Fruit fly (Drosophila melanogaster) whole organism, embryonic: Measurements from ENCODE around the gene CG14082.

Experiments used
- Adf1 ChIP-seq: fragments of 200-800 bp; sonication (Bioruptor generic); IDR thresholded peaks from 2 replicates; pipeline ENCODE4 v1.3.6; 2022; ENCODE audit warnings: missing biosample characterization, missing genetic modification characterization
- CG10654 ChIP-seq: fragments of 200-800 bp; sonication (Bioruptor generic); optimal IDR thresholded peaks from 2 replicates; lab custom pipeline; 2016; ENCODE audit warnings: missing biosample characterization, missing genetic modification characterization
- CG11696 ChIP-seq: fragments of 200-800 bp; sonication (Bioruptor generic); IDR thresholded peaks from 2 replicates; pipeline ENCODE4 v1.3.6; 2022; ENCODE audit warnings: missing biosample characterization, missing genetic modification characterization
- CG15269 ChIP-seq: fragments of 200-800 bp; sonication (Bioruptor generic); optimal IDR thresholded peaks from 2 replicates; lab custom pipeline; 2018; ENCODE audit warnings: missing biosample characterization, mild to moderate bottlenecking, missing genetic modification characterization, moderate library complexity
- CG16863 ChIP-seq: fragments of 200-800 bp; sonication (Bioruptor generic); optimal IDR thresholded peaks from 3 replicates; lab custom pipeline; 2016; ENCODE audit warnings: missing biosample characterization, missing genetic modification characterization
- CG18599 ChIP-seq: fragments of 200-800 bp; sonication (Bioruptor generic); optimal IDR thresholded peaks from 3 replicates; lab custom pipeline; 2017; ENCODE audit warnings: missing biosample characterization, missing genetic modification characterization, mild to moderate bottlenecking, moderate library complexity, missing genetic modification reagents
- CG2199 ChIP-seq: fragments of 200-800 bp; sonication (Bioruptor generic); IDR thresholded peaks from 3 replicates; pipeline ENCODE4 v1.3.6; 2022; ENCODE audit warnings: missing biosample characterization, missing genetic modification characterization
- CG2712 ChIP-seq: fragments of 200-800 bp; optimal IDR thresholded peaks from 3 replicates; lab custom pipeline; 2019; ENCODE audit warnings: missing biosample characterization, mild to moderate bottlenecking, missing genetic modification characterization, moderate library complexity
- CG3065 ChIP-seq: fragments of 200-800 bp; sonication (Bioruptor generic); optimal IDR thresholded peaks from 2 replicates; lab custom pipeline; 2016; ENCODE audit warnings: missing biosample characterization, missing genetic modification characterization
- CG3281 ChIP-seq: fragments of 200-800 bp; sonication (Bioruptor generic); optimal IDR thresholded peaks from 3 replicates; lab custom pipeline; 2017; ENCODE audit warnings: missing biosample characterization, mild to moderate bottlenecking, missing genetic modification characterization
- CG4820 ChIP-seq: fragments of 200-800 bp; sonication (Bioruptor generic); optimal IDR thresholded peaks from 3 replicates; lab custom pipeline; 2016; ENCODE audit warnings: missing biosample characterization, missing genetic modification characterization
- CG6689 ChIP-seq: fragments of 200-800 bp; sonication (Bioruptor generic); IDR thresholded peaks from 2 replicates; pipeline ENCODE4 v1.3.6; 2022; ENCODE audit warnings: missing biosample characterization, missing genetic modification characterization
- CG9215 ChIP-seq: fragments of 200-800 bp; sonication (Bioruptor generic); IDR thresholded peaks from 2 replicates; pipeline ENCODE4 v1.3.6; 2022; ENCODE audit warnings: missing biosample characterization, missing genetic modification characterization
- CG9932 ChIP-seq: fragments of 200-800 bp; sonication (Bioruptor generic); IDR thresholded peaks from 2 replicates; pipeline ENCODE4 v1.3.6; 2022; ENCODE audit warnings: missing biosample characterization, missing genetic modification characterization
- CoRest ChIP-seq: fragments of 200-800 bp; sonication (Bioruptor generic); optimal IDR thresholded peaks from 3 replicates; lab custom pipeline; 2018; ENCODE audit warnings: missing biosample characterization, mild to moderate bottlenecking, missing genetic modification characterization, moderate library complexity
- D19A ChIP-seq: fragments of 200-800 bp; optimal IDR thresholded peaks from 3 replicates; lab custom pipeline; 2019; ENCODE audit warnings: missing biosample characterization, mild to moderate bottlenecking, missing genetic modification characterization, moderate library complexity
- Dll ChIP-seq: fragments of 200-800 bp; sonication (Bioruptor generic); IDR thresholded peaks from 4 replicates; pipeline ENCODE4 v1.3.6; 2022; ENCODE audit warnings: missing biosample characterization, missing genetic modification characterization; ENCODE audit not compliant: partially characterized antibody
- Fer1 ChIP-seq: fragments of 200-800 bp; sonication (Bioruptor generic); optimal IDR thresholded peaks from 2 replicates; lab custom pipeline; 2017; ENCODE audit warnings: missing biosample characterization, mild to moderate bottlenecking, missing genetic modification characterization
- Fer2 ChIP-seq: fragments of 200-800 bp; sonication (Bioruptor generic); optimal IDR thresholded peaks from 2 replicates; lab custom pipeline; 2018; ENCODE audit warnings: missing biosample characterization, mild to moderate bottlenecking, missing genetic modification characterization, moderate library complexity
- Gug ChIP-seq: fragments of 200-800 bp; sonication (Bioruptor generic); IDR thresholded peaks from 4 replicates; pipeline ENCODE4 v1.3.6; 2022; ENCODE audit warnings: missing biosample characterization, missing genetic modification characterization
- Hmr ChIP-seq: fragments of 200-800 bp; sonication (Bioruptor generic); optimal IDR thresholded peaks from 3 replicates; lab custom pipeline; 2017; ENCODE audit warnings: mild to moderate bottlenecking, missing biosample characterization, missing genetic modification reagents, missing genetic modification characterization
- Hr39 ChIP-seq: fragments of >200 bp; optimal IDR thresholded peaks from 2 replicates; lab custom pipeline; 2017
- Hsf ChIP-seq: fragments of 200-800 bp; sonication (Bioruptor generic); optimal IDR thresholded peaks from 3 replicates; lab custom pipeline; 2016; ENCODE audit warnings: missing biosample characterization, missing genetic modification characterization
- Oli ChIP-seq: fragments of 200-800 bp; sonication (Bioruptor generic); optimal IDR thresholded peaks from 2 replicates; lab custom pipeline; 2018; ENCODE audit warnings: missing biosample characterization, mild to moderate bottlenecking, missing genetic modification characterization, moderate library complexity
- Sox100B ChIP-seq: fragments of 200-800 bp; sonication (Bioruptor generic); optimal IDR thresholded peaks from 3 replicates; lab custom pipeline; 2018; ENCODE audit warnings: missing biosample characterization, mild to moderate bottlenecking, missing genetic modification characterization
- amos ChIP-seq: fragments of 200-800 bp; sonication (Bioruptor generic); IDR thresholded peaks from 2 replicates; pipeline ENCODE4 v1.3.6; 2022; ENCODE audit warnings: missing biosample characterization, missing genetic modification characterization; ENCODE audit not compliant: partially characterized antibody
- ara ChIP-seq: fragments of 200-800 bp; sonication (Bioruptor generic); IDR thresholded peaks from 2 replicates; pipeline ENCODE4 v1.3.6; 2022; ENCODE audit warnings: missing biosample characterization, missing genetic modification characterization
- bsh ChIP-seq, 2 experiments: fragments of 200-800 bp; sonication (Bioruptor generic); optimal IDR thresholded peaks; 2 replicates each; lab custom pipeline; 2017 to 2018; ENCODE audit warnings: mild to moderate bottlenecking in 2 of 2, missing biosample characterization in 2 of 2, missing genetic modification characterization in 2 of 2, moderate library complexity in 1 of 2
- cato ChIP-seq: fragments of 200-800 bp; sonication (Bioruptor generic); optimal IDR thresholded peaks from 2 replicates; lab custom pipeline; 2016; ENCODE audit warnings: missing biosample characterization, missing genetic modification characterization, borderline replicate concordance
- dmrt11E ChIP-seq: fragments of 200-800 bp; sonication (Bioruptor generic); optimal IDR thresholded peaks from 3 replicates; lab custom pipeline; 2018; ENCODE audit warnings: missing biosample characterization, mild to moderate bottlenecking, missing genetic modification characterization, moderate library complexity
- dysf ChIP-seq: fragments of 200-800 bp; sonication (Bioruptor generic); IDR thresholded peaks from 3 replicates; pipeline ENCODE4 v1.3.6; 2022; ENCODE audit warnings: missing biosample characterization, missing genetic modification characterization
- eyg ChIP-seq: fragments of 200-800 bp; sonication (Bioruptor generic); optimal IDR thresholded peaks from 3 replicates; lab custom pipeline; 2016; ENCODE audit warnings: missing biosample characterization, missing genetic modification characterization
- kah ChIP-seq: fragments of 200-800 bp; sonication (Bioruptor generic); optimal IDR thresholded peaks from 2 replicates; lab custom pipeline; 2018; ENCODE audit warnings: missing biosample characterization, mild to moderate bottlenecking, missing genetic modification characterization
- luna ChIP-seq: fragments of 200-800 bp; sonication (Bioruptor generic); optimal IDR thresholded peaks from 2 replicates; lab custom pipeline; 2016; ENCODE audit warnings: missing biosample characterization, missing genetic modification characterization
- nmo ChIP-seq: fragments of 200-800 bp; sonication (Bioruptor generic); optimal IDR thresholded peaks from 2 replicates; lab custom pipeline; 2018; ENCODE audit warnings: missing biosample characterization, mild to moderate bottlenecking, missing genetic modification characterization, moderate library complexity
- tx ChIP-seq: fragments of 200-800 bp; sonication (Bioruptor generic); optimal IDR thresholded peaks from 2 replicates; lab custom pipeline; 2016; ENCODE audit warnings: missing biosample characterization, missing genetic modification characterization
- vfl ChIP-seq: fragments of 200-800 bp; sonication (Bioruptor generic); optimal IDR thresholded peaks from 2 replicates; lab custom pipeline; 2016; ENCODE audit warnings: missing biosample characterization, missing genetic modification characterization

Gene CG14082

dm6 chr3L:19087369-19088275 is 51.2 kb downstream of the CG14082 start (continued):
- TF ChIP-seq CG6689 (GFP tag; lab: Robert Waterston, UW) (peak; percentile 25; the same call in 1 of the 2 replicates), luna (GFP tag; lab: Kevin White, UChicago) (no peak), CG15269 (peak; percentile 38), dmrt11E (tag; lab: Kevin White, UChicago) (peak; percentile 19), eyg (GFP tag; lab: Kevin White, UChicago) (no peak), CG10654 (GFP tag; lab: Kevin White, UChicago) (no peak), bsh (GFP tag; optimal IDR thresholded peaks at IDR 0.05; lab: Kevin White, UChicago) (peak in 1 of 2 experiments; percentile 39), Sox100B (peak; percentile 44), nmo (peak; percentile 34), tx (GFP tag; lab: Kevin White, UChicago) (no peak), vfl (GFP tag; lab: Kevin White, UChicago) (no peak), cato (GFP tag; lab: Kevin White, UChicago) (no peak), Hsf (GFP tag; lab: Kevin White, UChicago) (no peak), Oli (tag; lab: Kevin White, UChicago) (peak; percentile 21), kah (GFP tag; lab: Kevin White, UChicago) (no peak), CG4820 (GFP tag; lab: Kevin White, UChicago) (no peak), D19A (tag; lab: Kevin White, UChicago) (peak; percentile 16), CG3065 (GFP tag; lab: Kevin White, UChicago) (no peak), CG3281 (GFP tag; lab: Kevin White, UChicago) (peak; percentile 62), ara (GFP tag; lab: Robert Waterston, UW) (no peak), CG16863 (GFP tag; lab: Kevin White, UChicago) (no peak), CoRest (tag; lab: Kevin White, UChicago) (peak; percentile 58), dysf (0 out of 3 replicates have a peak, but pooled peaks have one; percentile 5), Gug (GFP tag; lab: Robert Waterston, UW) (no peak; the same call in 3 of the 4 replicates), CG9215 (no peak), CG9932 (no peak; the same call in 1 of the 2 replicates), CG2712 (tag; lab: Kevin White, UChicago) (peak; percentile 66), amos (GFP tag; lab: Robert Waterston, UW) (0 out of 2 replicates have a peak, but pooled peaks have one; percentile 12), Fer1 (peak; percentile 54), Fer2 (tag; lab: Kevin White, UChicago) (no peak), CG18599 (peak; percentile 75), CG11696 (GFP tag; lab: Robert Waterston, UW) (no peak), Hr39 (lab: Kevin White, UChicago) (no peak), CG2199 (GFP tag; lab: Robert Waterston, UW) (no peak), Hmr (peak; percentile 69), Dll (no peak), Adf1 (GFP tag; lab: Robert Waterston, UW) (peak; percentile 28; the same call in 1 of the 2 replicates)
